Fruit fly (Drosophila melanogaster) whole organism: ENCODE results near the gene CG31211.
"Not testable (repeated sequence)": the region's sequence is repeated elsewhere in the genome, so short reads cannot be mapped to it uniquely, and the experiment has no call there.

ENCODE experiments used
- CG8478 ChIP-seq: fragments of >200 bp; optimal IDR thresholded peaks from 2 replicates; lab custom pipeline; 2018; ENCODE audit warnings: inconsistent platforms
- Dll ChIP-seq: fragments of >200 bp; optimal IDR thresholded peaks from 2 replicates; lab custom pipeline; 2017
- EcR ChIP-seq, 2 experiments: fragments of >200 bp; optimal IDR thresholded peaks; 2 replicates each; lab custom pipeline; 2017; ENCODE audit warnings: missing biosample characterization in 2 of 2, missing genetic modification characterization in 2 of 2, missing genetic modification reagents in 2 of 2
- pan ChIP-seq: fragments of >200 bp; optimal IDR thresholded peaks from 2 replicates; lab custom pipeline; 2017
- psq ChIP-seq: fragments of >200 bp; optimal IDR thresholded peaks from 2 replicates; lab custom pipeline; 2017
- usp ChIP-seq: fragments of >200 bp; optimal IDR thresholded peaks from 2 replicates; lab custom pipeline; 2017; ENCODE audit warnings: missing biosample characterization, missing genetic modification characterization, mixed read lengths

Gene CG31211

DNA sequence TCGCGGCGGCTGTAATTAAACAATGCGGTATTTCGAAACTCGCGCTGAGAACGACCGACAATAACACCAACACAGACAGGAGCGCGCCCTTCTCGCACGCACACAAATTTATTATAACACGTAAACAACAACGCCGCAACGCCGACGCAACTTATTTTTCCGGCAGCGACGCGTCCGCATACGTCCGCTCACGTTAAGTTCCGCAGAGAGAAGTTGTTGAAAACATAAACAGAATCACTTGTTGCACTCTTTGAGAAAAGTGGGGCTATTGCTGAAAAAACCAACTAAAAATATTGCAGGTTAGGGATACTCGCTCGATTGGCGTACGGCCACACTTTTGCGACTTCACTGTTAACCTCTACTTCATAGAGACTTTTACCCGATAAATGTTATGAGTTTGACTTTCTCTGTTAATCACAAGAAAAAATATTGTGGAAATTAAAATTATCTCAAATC is 549 bp upstream of the CG31211 start, which contains the start of gene Cad87A:
Gene Cad87A, minus strand, starts transcription at position 227 of the 456 bp plus-strand sequence.
- TF ChIP-seq EcR (GFP tag; optimal IDR thresholded peaks at IDR 0.05; lab: Kevin White, UChicago), result no peak
- no peak for TF ChIP-seq psq
- no peak for TF ChIP-seq usp (GFP tag; lab: Kevin White, UChicago)
- TF ChIP-seq pan (lab: Kevin White, UChicago), result no peak
- no peak for TF ChIP-seq Dll (lab: Kevin White, UChicago)
- no peak for TF ChIP-seq CG8478

DNA sequence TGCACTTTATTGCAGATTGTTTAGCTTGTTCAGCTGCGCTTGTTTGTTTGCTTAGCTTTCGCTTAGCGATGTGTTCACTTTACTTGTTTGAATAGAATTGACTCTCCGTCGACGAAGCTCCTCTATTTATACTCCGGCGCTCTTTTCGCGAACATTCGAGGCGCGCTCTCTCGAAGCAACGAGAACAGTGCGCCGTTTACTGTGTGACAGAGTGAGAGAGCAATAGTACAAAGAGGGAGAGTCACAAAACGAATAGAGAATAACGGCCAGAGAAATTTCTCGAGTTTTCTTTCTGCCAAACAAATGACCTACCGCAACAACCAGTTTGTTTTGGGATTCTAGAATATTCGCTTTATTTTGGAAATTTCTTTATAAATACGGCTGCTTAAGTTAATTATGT is 7.0 kb downstream of the CG31211 start, which contains the start of gene Hsp70Aa:
Gene Hsp70Aa, minus strand, starts transcription at position 101 of the 400 bp plus-strand sequence.
- not testable (repeated sequence) for TF ChIP-seq Dll (lab: Kevin White, UChicago); psq; usp (GFP tag; lab: Kevin White, UChicago)

DNA sequence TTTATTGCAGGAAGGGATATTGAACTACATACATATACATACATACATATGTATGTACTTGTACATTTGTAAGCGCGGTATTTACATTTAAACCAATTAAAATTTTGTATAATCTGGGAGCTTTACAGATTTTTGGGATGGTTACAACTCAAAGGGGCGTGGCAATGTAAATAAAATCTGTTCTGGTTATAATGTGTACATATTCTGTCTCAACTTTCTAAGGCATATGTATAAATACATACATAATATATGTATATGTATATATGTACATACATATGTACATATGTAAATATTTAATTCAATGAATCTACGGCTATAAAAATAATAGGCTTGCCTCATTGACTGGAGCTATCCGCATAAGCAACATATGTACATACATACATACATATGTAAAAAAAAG is 7.9 kb downstream of the CG31211 start:
- no peak for TF ChIP-seq usp (GFP tag; lab: Kevin White, UChicago)
- no peak for TF ChIP-seq EcR (GFP tag; optimal IDR thresholded peaks at IDR 0.05; lab: Kevin White, UChicago)
- TF ChIP-seq CG8478, result no peak
- TF ChIP-seq pan (lab: Kevin White, UChicago), result no peak
- TF ChIP-seq psq, result no peak
- TF ChIP-seq Dll (lab: Kevin White, UChicago), result no peak

DNA sequence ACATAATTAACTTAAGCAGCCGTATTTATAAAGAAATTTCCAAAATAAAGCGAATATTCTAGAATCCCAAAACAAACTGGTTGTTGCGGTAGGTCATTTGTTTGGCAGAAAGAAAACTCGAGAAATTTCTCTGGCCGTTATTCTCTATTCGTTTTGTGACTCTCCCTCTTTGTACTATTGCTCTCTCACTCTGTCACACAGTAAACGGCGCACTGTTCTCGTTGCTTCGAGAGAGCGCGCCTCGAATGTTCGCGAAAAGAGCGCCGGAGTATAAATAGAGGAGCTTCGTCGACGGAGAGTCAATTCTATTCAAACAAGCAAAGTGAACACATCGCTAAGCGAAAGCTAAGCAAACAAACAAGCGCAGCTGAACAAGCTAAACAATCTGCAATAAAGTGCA is 8.8 kb downstream of the CG31211 start, which contains the start of gene Hsp70Ab:
Gene Hsp70Ab, plus strand, starts transcription at position 301 of the 400 bp plus-strand sequence.
- TF ChIP-seq pan (lab: Kevin White, UChicago); EcR (GFP tag; optimal IDR thresholded peaks at IDR 0.05; lab: Kevin White, UChicago); usp (GFP tag; lab: Kevin White, UChicago): not testable (repeated sequence)

DNA sequence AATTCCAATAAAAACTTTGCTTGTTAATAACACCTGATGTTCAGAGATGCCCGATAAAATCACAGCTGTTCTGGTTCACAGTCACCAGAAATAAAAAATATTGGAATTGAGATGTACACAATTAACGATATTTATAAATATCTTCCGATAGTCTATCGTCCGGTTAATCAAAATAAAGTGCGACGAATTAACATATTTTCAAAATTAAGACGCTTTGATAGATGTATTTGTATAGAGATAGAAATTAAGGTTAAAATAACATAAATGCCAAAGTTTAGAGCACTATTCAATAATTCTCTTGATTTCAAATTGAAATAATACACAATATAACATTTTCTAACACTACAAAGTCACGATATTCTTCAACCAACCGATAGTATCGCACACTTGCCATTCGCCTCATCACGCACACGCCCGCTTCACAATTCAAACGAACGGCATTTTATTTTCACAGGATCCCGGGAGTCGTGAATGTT is 13.3 kb downstream of the CG31211 start, which contains the start of the genes CG3281 and aurA:
Gene CG3281, minus strand, starts transcription at position 67 of the 476 bp plus-strand sequence.
Gene aurA, plus strand, starts transcription at position 386 of the 476 bp plus-strand sequence.
- TF ChIP-seq CG8478 (no peak), EcR (GFP tag; optimal IDR thresholded peaks at IDR 0.05; lab: Kevin White, UChicago) (no peak), pan (lab: Kevin White, UChicago) (no peak), Dll (lab: Kevin White, UChicago) (no peak), usp (GFP tag; lab: Kevin White, UChicago) (no peak), psq (no peak)

DNA sequence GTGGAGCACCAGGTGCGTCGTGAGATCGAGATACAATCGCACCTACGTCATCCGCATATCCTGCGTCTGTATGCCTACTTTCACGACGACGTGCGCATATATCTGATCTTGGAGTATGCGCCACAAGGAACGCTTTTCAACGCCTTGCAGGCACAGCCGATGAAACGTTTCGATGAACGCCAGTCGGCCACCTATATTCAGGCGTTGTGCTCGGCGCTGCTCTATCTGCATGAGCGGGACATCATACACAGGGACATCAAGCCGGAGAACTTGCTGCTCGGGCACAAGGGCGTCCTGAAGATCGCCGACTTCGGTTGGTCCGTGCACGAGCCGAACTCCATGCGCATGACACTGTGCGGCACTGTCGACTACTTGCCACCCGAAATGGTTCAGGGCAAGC is 14.5 kb downstream of the CG31211 start:
- TF ChIP-seq usp (GFP tag; lab: Kevin White, UChicago) (no peak), EcR (GFP tag; optimal IDR thresholded peaks at IDR 0.05; lab: Kevin White, UChicago) (no peak), pan (lab: Kevin White, UChicago) (no peak), psq (no peak), CG8478 (no peak), Dll (lab: Kevin White, UChicago) (no peak)

DNA sequence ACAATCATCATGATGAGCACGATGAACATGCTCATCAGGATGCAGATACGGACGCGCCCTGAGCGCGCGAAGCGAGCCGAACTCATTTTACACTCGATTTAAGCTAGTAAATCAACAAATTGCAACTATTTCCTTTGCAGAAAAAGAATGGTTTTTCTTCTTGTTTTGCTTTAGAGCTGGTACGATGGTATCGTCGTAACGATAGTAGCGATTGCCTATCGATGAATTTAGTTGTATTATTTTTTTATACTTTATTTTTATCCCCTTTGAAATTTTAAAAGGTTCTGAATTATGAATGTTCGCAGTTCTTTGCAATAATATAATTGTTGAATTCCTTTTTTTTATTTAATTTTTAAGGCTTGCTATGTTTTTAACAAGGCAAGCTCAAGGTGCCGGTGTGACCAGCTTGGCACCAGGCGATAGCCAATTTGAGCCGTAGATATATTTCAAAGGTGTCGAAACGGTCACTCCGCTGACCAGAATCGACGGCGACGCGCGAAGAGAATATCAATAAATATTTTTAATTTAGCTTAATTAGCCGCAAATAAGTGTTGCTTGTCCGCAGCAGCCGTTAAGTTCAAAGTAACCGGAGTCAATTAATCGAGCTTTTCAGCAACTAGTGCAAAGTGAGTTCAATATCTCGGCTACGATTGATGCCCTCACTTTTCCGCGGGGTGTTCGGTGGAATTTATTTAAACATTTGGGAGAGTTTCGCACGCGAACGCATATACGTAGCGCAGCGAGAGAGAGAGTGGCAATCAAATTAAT is 18.0 kb downstream of the CG31211 start, which contains the start of the genes CG12213 and GC1:
Gene CG12213, minus strand, starts transcription at position 430 of the 768 bp plus-strand sequence.
Gene GC1, plus strand, starts transcription at position 447 of the 768 bp plus-strand sequence.
- TF ChIP-seq Dll (lab: Kevin White, UChicago), result no peak
- TF ChIP-seq psq, result no peak
- TF ChIP-seq CG8478, result no peak
- no peak for TF ChIP-seq EcR (GFP tag; optimal IDR thresholded peaks at IDR 0.05; lab: Kevin White, UChicago)
- no peak for TF ChIP-seq pan (lab: Kevin White, UChicago)
- TF ChIP-seq usp (GFP tag; lab: Kevin White, UChicago), result no peak

DNA sequence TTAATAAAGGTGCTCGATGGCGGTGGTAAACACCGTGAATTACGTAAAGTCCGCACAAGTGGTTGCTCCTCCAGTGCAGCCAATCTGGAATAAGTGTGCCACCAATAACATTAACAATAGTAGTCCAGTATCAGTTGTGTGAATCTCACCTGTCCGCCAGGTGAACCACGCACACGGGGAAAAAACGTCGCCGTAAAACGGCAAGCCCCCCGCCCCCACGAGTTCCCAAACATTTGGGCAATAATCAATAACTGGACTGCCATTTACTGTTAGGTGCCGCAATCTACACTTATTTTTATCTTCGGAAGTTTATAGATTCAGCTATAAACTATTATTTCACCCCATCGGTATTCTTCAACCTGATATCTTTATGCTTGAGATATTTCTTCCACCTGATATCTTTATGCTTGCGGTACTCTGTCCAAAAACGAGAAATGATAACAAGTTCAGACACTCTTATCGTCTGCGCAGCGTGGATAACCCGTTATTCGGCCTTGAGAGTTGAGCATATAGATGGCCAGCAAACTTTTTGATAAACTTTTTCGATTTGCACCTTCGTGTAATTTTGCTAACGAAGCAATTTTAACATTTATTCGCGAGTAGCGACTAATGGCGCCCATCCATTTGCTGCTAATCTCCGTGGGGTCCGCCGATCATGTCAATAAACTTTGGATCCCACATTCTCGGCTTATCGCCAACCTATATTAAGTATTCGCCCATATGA is 18.7 kb downstream of the CG31211 start:
- TF ChIP-seq usp (GFP tag; lab: Kevin White, UChicago), result no peak
- no peak for TF ChIP-seq Dll (lab: Kevin White, UChicago)
- TF ChIP-seq psq, result no peak

DNA sequence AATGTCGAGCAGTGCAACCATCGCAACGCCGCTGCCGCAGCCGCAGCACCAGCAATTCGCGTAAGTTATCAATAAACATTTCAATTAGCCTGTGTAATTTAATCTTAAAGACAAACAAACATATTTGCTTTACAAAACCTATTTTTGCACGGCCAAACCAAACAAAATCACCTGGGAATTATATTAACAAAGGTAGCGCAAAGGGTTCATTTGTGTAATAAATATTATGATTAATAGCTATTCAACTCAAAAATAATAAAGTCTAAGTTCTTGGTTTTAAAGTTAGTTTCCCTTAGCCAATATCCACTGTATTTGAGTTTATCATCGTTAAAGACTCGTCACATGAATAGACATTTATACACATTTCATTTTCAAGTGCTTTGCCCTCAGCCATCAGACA is 19.7 kb downstream of the CG31211 start:
- no peak for TF ChIP-seq CG8478
- TF ChIP-seq Dll (lab: Kevin White, UChicago), result no peak
- no peak for TF ChIP-seq usp (GFP tag; lab: Kevin White, UChicago)
- no peak for TF ChIP-seq psq
- no peak for TF ChIP-seq EcR (GFP tag; optimal IDR thresholded peaks at IDR 0.05; lab: Kevin White, UChicago)
- TF ChIP-seq pan (lab: Kevin White, UChicago), result no peak

DNA sequence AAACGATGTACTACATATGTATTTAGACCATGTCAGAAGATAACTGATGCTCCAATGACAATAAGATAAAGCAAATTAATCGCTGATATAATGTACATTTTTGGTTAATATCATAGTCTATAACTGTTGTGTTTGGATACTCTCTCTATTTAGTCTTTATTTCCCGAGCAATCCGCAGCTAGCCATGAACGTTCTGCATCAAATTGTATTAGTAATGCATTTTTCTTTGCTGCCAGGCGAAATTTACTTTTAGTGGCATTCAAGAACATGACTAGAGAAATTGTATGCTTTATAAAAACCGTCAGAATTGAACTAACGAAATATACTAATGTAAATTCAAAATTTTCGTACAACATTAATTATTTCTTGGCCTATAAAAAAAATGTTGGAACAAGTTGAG is 21.9 kb downstream of the CG31211 start, which contains the start of gene GC2:
Gene GC2, plus strand, starts transcription at position 301 of the 400 bp plus-strand sequence.
- no peak for TF ChIP-seq psq

DNA sequence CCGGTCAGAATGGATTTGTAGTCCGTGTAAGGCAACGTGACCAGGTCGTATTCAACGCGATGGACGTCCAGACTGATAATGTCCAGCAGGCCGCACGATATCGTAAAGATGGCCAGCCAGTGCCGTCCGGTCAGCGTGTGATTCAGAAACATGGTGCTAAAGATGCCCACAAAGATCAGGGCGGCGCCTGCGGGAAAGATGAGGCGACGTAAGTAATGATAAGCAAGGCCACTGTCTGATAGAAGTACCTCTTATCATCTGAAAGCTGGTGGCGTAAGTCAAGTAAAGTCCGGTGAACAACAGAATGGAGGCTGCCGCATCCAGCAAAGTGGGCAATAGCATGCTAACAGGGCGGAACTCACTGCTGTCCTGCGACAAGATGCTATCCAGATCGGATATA is 24.3 kb downstream of the CG31211 start:
- TF ChIP-seq psq (no peak), CG8478 (no peak), Dll (lab: Kevin White, UChicago) (no peak), EcR (GFP tag; optimal IDR thresholded peaks at IDR 0.05; lab: Kevin White, UChicago) (no peak), pan (lab: Kevin White, UChicago) (no peak), usp (GFP tag; lab: Kevin White, UChicago) (no peak)

DNA sequence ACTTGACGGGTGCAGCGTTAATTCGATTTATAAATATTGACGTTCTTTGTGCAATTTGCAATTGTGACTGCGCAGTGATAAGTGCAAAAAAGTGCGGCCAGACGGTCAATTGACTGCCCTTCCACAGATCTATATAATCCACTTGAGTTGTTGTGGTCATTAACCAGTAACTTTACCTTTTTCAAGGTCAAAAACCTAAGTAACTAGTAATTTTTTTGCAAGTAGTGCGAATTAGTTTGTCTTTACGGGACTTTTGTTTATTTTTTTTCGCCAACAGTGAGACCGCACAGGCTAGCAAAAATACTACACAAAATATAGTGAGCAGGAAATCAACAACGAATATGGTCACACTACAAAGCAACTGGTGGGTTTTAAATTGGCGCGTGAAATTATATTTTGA is 25.2 kb downstream of the CG31211 start, which contains the start of gene Tango9:
Gene Tango9, minus strand, starts transcription at position 280 of the 400 bp plus-strand sequence.
- no peak for TF ChIP-seq Dll (lab: Kevin White, UChicago)
- TF ChIP-seq psq, result no peak
- TF ChIP-seq usp (GFP tag; lab: Kevin White, UChicago), result no peak
- TF ChIP-seq CG8478, result no peak
